Worm (Caenorhabditis elegans): ENCODE data around the gene oac-50.

The oac-50 gene

DNA sequence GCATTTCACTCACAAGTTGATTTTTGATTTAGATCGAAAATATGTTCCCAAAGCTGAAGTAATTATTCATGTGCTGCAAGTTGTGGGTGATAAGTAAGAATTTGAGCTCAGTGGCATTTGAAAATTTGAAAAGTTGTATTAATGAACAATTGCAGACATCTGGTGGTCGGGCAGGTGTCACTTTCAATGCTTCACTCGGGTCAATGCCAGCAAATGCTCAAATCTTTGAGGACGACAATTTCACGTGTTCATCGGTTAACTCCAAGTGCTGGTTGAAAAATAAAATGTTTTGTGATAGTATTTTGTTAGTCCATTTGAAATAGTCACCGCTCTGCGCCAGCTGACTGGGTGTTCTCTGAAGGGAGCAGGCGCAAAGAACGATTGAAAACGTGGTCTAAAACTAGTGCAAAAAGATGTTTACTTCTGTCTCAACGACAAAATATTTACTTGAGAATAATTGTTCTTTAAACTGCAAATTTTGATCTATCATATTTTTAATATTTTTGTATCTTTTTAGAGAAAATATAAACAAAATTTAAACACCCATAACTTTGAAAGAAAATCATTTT is 20.8 kb upstream of the oac-50 start (continued):
- TF ChIP-seq unc-62 (GFP tag; optimal IDR thresholded peaks at IDR 0.05) (no peak), lin-14 (GFP tag; optimal IDR thresholded peaks at IDR 0.05) (peak; percentile 89), pax-3 (tag; optimal IDR thresholded peaks at IDR 0.05) (peak; percentile 28), elt-2 (tag; optimal IDR thresholded peaks at IDR 0.05) (peak; percentile 82), egl-13 (tag; optimal IDR thresholded peaks at IDR 0.05) (peak; percentile 29), Y116A8C.19 (tag; optimal IDR thresholded peaks at IDR 0.05; ENCODE audit: borderline replicate concordance) (no peak), C04F5.9 (tag; optimal IDR thresholded peaks at IDR 0.05) (no peak), ceh-63 (GFP tag; optimal IDR thresholded peaks at IDR 0.05) (no peak), ets-5 (GFP tag; IDR thresholded peaks at IDR 0.05) (no peak), nhr-77 (tag; optimal IDR thresholded peaks at IDR 0.05) (no peak), irx-1 (tag; optimal IDR thresholded peaks at IDR 0.05) (peak; percentile 75), sup-37 (GFP tag; optimal IDR thresholded peaks at IDR 0.05) (peak; percentile 33), pqm-1 (tag; optimal IDR thresholded peaks at IDR 0.05) (no peak), nhr-28 (tag; optimal IDR thresholded peaks at IDR 0.05) (no peak), nhr-11 (tag; optimal IDR thresholded peaks at IDR 0.05) (no peak), lin-35 (GFP tag; optimal IDR thresholded peaks at IDR 0.05) (peak; percentile 52 to 83)

DNA sequence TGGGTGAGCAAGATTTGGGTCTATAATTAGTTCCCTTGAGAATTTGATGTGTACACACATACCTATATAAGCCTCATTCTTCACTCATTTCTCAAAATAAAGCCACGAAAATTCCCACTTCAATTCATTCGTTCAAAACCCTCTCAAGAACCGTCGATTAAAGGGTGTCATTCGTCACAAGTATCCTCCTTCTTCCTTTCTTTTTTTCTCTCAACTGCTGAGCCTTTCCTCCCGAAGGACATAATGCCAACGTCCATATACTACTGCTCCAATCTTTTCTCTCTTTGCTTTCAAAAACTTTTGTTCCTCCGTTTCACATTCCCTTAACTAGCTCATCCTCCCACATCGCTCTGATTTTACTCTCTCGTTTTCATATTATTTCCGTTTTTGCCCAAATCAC is 18.9 kb upstream of the oac-50 start, which contains the start of gene T27E4.1:
TSS of gene T27E4.1 (plus strand) at position 137 of the 400 bp plus-strand sequence.
- TF ChIP-seq swsn-7 (tag; optimal IDR thresholded peaks at IDR 0.05): no peak
- TF ChIP-seq hlh-17 (GFP tag; optimal IDR thresholded peaks at IDR 0.05; ENCODE audit: borderline replicate concordance): no peak
- TF ChIP-seq C04F5.9 (tag; optimal IDR thresholded peaks at IDR 0.05): no peak
- no peak for TF ChIP-seq ztf-4 (tag; optimal IDR thresholded peaks at IDR 0.05)
- no peak for TF ChIP-seq nhr-19 (GFP tag; conservative IDR thresholded peaks at IDR 0.05)
- no peak for TF ChIP-seq alr-1 (tag; optimal IDR thresholded peaks at IDR 0.05; ENCODE audit: borderline replicate concordance)
- TF ChIP-seq fkh-8 (tag; optimal IDR thresholded peaks at IDR 0.05): no peak
- TF ChIP-seq lin-14 (GFP tag; optimal IDR thresholded peaks at IDR 0.05): peak; percentile 63

DNA sequence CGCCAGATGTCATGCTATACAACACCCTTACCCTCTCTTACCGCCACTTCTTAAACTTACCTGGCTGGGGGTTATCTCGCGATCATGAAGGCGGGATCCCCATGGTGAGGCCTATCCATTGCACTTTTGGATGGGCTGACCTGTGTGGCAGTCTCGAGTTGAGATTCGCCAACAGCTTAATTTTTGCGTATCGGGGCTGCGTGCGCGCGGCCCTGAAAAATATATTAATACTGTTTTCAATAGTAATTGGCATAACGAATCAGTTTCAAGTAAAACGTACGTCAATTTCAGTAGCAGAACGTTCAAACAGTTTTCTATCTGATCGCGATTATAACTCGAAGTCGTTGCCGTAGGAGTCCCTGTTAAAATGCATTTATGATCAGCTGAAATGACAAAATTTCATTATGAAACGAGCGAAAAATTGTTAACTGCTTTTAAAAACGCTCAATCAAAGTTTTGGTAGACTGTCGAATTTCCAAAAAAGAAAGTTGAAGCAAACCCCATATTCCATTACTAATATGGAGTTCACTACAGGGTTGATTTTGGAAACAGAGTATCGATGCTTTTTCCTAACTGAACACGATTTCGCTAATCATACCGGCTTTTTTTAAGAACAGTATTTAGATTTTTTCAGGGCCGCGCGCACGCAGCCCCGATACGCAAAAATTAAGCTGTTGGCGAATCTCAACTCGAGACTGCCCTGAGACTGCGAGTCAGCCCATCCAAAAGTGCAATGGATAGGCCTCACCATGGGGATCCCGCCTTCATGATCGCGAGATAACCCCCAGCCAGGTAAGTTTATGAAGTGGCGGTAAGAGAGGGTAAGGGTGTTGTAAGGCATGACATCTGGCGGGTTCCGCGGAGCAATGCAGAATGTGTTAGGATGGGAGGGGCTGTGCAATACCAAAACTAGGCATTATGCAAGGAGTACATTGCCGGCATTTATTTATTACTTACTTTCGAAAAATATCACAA is 17.8 kb upstream of the oac-50 start:
- peak; percentile 40 for TF ChIP-seq snpc-4 (tag; optimal IDR thresholded peaks at IDR 0.05)

DNA sequence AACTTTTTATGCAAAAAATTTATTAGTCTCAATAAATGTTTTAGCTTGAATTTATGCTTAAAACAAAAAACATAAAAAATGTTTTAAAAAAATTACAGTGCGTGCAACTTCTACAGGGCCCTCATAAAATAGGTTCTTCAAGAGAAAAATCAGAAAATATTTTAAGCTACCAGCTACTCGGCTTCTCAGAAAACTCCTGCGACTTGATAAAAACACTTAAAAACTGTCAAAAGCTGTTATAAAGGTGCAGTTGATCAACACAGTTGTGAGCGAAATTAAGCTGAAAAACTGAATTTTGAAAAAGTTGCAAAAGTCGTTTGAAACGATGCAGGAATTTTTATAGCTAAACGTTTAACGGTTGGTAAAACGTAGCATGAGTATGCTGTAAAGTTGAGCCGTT is 15.4 kb upstream of the oac-50 start:
- TF ChIP-seq nhr-85 (tag) (peak; percentile 20), nhr-28 (tag; optimal IDR thresholded peaks at IDR 0.05) (no peak), vab-15 (tag; optimal IDR thresholded peaks at IDR 0.05) (no peak), nhr-84 (tag; optimal IDR thresholded peaks at IDR 0.05) (no peak), unc-98 (GFP tag; IDR thresholded peaks at IDR 0.05) (no peak), elt-2 (tag; optimal IDR thresholded peaks at IDR 0.05) (no peak), unc-86 (tag; optimal IDR thresholded peaks at IDR 0.05) (no peak), irx-1 (tag; optimal IDR thresholded peaks at IDR 0.05) (no peak), mab-9 (GFP tag; IDR thresholded peaks at IDR 0.05) (0 out of 2 replicates have a peak, but pooled peaks have one; percentile 8), ama-1 (optimal IDR thresholded peaks at IDR 0.05) (peak; percentile 76), grh-1 (GFP tag; IDR thresholded peaks at IDR 0.05) (no peak), alr-1 (tag; optimal IDR thresholded peaks at IDR 0.05; ENCODE audit: borderline replicate concordance) (no peak), egl-13 (tag; optimal IDR thresholded peaks at IDR 0.05) (no peak), ztf-4 (tag; optimal IDR thresholded peaks at IDR 0.05) (no peak), hlh-4 (tag; optimal IDR thresholded peaks at IDR 0.05) (no peak), nhr-19 (GFP tag; conservative IDR thresholded peaks at IDR 0.05) (no peak), jun-1 (tag; optimal IDR thresholded peaks at IDR 0.05) (no peak), nhr-11 (tag; optimal IDR thresholded peaks at IDR 0.05) (no peak)
